Fruit fly (Drosophila melanogaster): Measurements from ENCODE around the gene ush.

ush gene

dm6 chr2L:469912-470311 is 6.1 kb upstream of the ush start (continued):
- TF ChIP-seq CG10654 (GFP tag; optimal IDR thresholded peaks at IDR 0.05) (peak; percentile 8), Ets97D (GFP tag; optimal IDR thresholded peaks at IDR 0.05) (no peak), CG33213 (GFP tag; optimal IDR thresholded peaks at IDR 0.05) (no peak), CG4707 (GFP tag; optimal IDR thresholded peaks at IDR 0.05) (peak; percentile 26), bsh (GFP tag; optimal IDR thresholded peaks at IDR 0.05) (peak in 1 of 2 experiments; percentile 70), Fer2 (tag; optimal IDR thresholded peaks at IDR 0.05) (no peak), CG11723 (GFP tag; optimal IDR thresholded peaks at IDR 0.05) (no peak), en (GFP tag; optimal IDR thresholded peaks at IDR 0.05) (no peak), sug (tag; optimal IDR thresholded peaks at IDR 0.05) (no peak), ATbp (GFP tag; optimal IDR thresholded peaks at IDR 0.05) (peak; percentile 60), Sox102F (GFP tag; optimal IDR thresholded peaks at IDR 0.05) (peak; percentile 41), gsb-n (tag; optimal IDR thresholded peaks at IDR 0.05) (peak; percentile 9), Tbp (GFP tag; optimal IDR thresholded peaks at IDR 0.05) (no peak), NC2β (GFP tag; optimal IDR thresholded peaks at IDR 0.05) (no peak), CG7556 (GFP tag; optimal IDR thresholded peaks at IDR 0.05) (no peak), MBD-R2 (GFP tag; IDR thresholded peaks at IDR 0.05) (no peak), lola (GFP tag; optimal IDR thresholded peaks at IDR 0.05) (no peak), Fer3 (tag; optimal IDR thresholded peaks at IDR 0.05) (no peak), CG8388 (GFP tag; optimal IDR thresholded peaks at IDR 0.05) (no peak), CG4854 (GFP tag; optimal IDR thresholded peaks at IDR 0.05) (no peak), unc-4 (GFP tag; IDR thresholded peaks at IDR 0.05; ENCODE audit: partially characterized antibody) (no peak), CG8944 (GFP tag; optimal IDR thresholded peaks at IDR 0.05) (no peak), nau (GFP tag; optimal IDR thresholded peaks at IDR 0.05) (no peak), GATAe (GFP tag; conservative IDR thresholded peaks at IDR 0.05) (no peak), mld (GFP tag; IDR thresholded peaks at IDR 0.05; ENCODE audit: partially characterized antibody) (no peak), Hr78 (GFP tag; optimal IDR thresholded peaks at IDR 0.05) (no peak), pros (GFP tag; optimal IDR thresholded peaks at IDR 0.05) (no peak), her (GFP tag; optimal IDR thresholded peaks at IDR 0.05) (no peak), CG7745 (tag; optimal IDR thresholded peaks at IDR 0.05) (no peak), CG12391 (tag; optimal IDR thresholded peaks at IDR 0.05) (peak; percentile 19), CG11504 (tag; optimal IDR thresholded peaks at IDR 0.05) (no peak), lab (GFP tag; optimal IDR thresholded peaks at IDR 0.05) (no peak), CG6175 (GFP tag; IDR thresholded peaks at IDR 0.05) (no peak), exex (tag; optimal IDR thresholded peaks at IDR 0.05) (no peak), Lhr (GFP tag; optimal IDR thresholded peaks at IDR 0.05) (no peak), CG17385 (GFP tag; optimal IDR thresholded peaks at IDR 0.05) (peak; percentile 17), HLH4C (GFP tag; IDR thresholded peaks at IDR 0.05; ENCODE audit: partially characterized antibody) (no peak), Side (GFP tag; optimal IDR thresholded peaks at IDR 0.05) (no peak), CG1647 (GFP tag; optimal IDR thresholded peaks at IDR 0.05) (no peak), Drgx (GFP tag; IDR thresholded peaks at IDR 0.05) (no peak), Nf-YA (GFP tag; IDR thresholded peaks at IDR 0.05) (0 out of 2 replicates have a peak, but pooled peaks have one; percentile 21), row (GFP tag; IDR thresholded peaks at IDR 0.05) (no peak; the same call in 2 of the 3 replicates), ac (GFP tag; optimal IDR thresholded peaks at IDR 0.05) (no peak), dm (GFP tag; optimal IDR thresholded peaks at IDR 0.05) (no peak), NFAT (GFP tag; IDR thresholded peaks at IDR 0.05) (no peak), CG2875 (GFP tag; optimal IDR thresholded peaks at IDR 0.05) (peak; percentile 31), yki (optimal IDR thresholded peaks at IDR 0.05) (no peak), chn (GFP tag; optimal IDR thresholded peaks at IDR 0.05) (no peak), ttk (GFP tag; IDR thresholded peaks at IDR 0.05) (no peak), CG18619 (GFP tag; optimal IDR thresholded peaks at IDR 0.05) (no peak), onecut (GFP tag; IDR thresholded peaks at IDR 0.05) (peak; percentile 67)

Data from whole organism, embryonic.